Fruit fly (Drosophila melanogaster) Kc167 (cell line): ENCODE measurements around the gene CG43084.

Source experiments
- Myc ChIP-seq: fragments of >200 bp; optimal IDR thresholded peaks from 2 replicates; lab custom pipeline; 2017; ENCODE audit warnings: missing external identifiers
- Sin3A ChIP-seq: fragments of >200 bp; optimal IDR thresholded peaks from 2 replicates; lab custom pipeline; 2018; ENCODE audit warnings: missing external identifiers
- insv ChIP-seq: fragments of >200 bp; optimal IDR thresholded peaks from 3 replicates; lab custom pipeline; 2018; ENCODE audit warnings: missing external identifiers
- psq ChIP-seq: fragments of >200 bp; optimal IDR thresholded peaks from 2 replicates; lab custom pipeline; 2017; ENCODE audit warnings: missing external identifiers

DNA sequence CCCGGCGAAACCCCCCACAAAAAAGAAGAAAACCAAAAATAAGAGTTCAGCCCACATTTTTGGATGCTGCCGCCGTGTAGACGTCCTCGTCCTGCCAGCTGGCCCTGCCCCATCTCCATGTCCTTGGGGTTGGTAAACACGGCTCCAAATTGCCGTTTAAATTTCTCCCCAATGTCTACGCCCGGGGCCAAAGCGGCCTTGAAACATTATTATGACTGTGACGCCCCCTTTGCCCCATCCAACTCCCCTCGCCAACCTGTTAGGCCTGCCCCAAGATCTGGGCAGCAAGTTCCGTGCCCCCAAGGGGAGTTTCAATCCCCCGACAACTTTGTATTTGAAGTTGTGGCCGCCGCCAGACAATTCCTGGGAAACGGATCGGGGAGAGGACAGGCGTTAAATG, 33.8 kb upstream of the CG43084 start:
- no peak for TF ChIP-seq insv (lab: Kevin White, UChicago)
- no peak for TF ChIP-seq Sin3A (lab: Kevin White, UChicago)
- TF ChIP-seq psq (lab: Kevin White, UChicago), result no peak
- no peak for TF ChIP-seq Myc (lab: Kevin White, UChicago)
